Fruit fly (Drosophila melanogaster) whole organism, embryonic: ENCODE measurements around the gene Sk1.

ENCODE experiments used
- Atf6 ChIP-seq: fragments of 200-800 bp; sonication (Bioruptor generic); IDR thresholded peaks from 2 replicates; pipeline ENCODE4 v1.3.6; 2022; ENCODE audit warnings: missing biosample characterization, missing genetic modification characterization
- C15 ChIP-seq: fragments of 200-800 bp; sonication (Bioruptor generic); IDR thresholded peaks from 3 replicates; pipeline ENCODE4 v1.3.6; 2022; ENCODE audit warnings: missing biosample characterization, missing genetic modification characterization
- CG11723 ChIP-seq: fragments of 200-800 bp; sonication (Bioruptor generic); optimal IDR thresholded peaks from 2 replicates; lab custom pipeline; 2017; ENCODE audit warnings: missing biosample characterization, mild to moderate bottlenecking, missing genetic modification characterization
- CG12071 ChIP-seq: fragments of 200-800 bp; sonication (Bioruptor generic); optimal IDR thresholded peaks from 3 replicates; lab custom pipeline; 2018; ENCODE audit warnings: missing biosample characterization, mild to moderate bottlenecking, missing genetic modification characterization
- CG12236 ChIP-seq: fragments of 200-800 bp; sonication (Bioruptor generic); optimal IDR thresholded peaks from 2 replicates; lab custom pipeline; 2016; ENCODE audit warnings: missing biosample characterization, missing genetic modification characterization
- CG1233 ChIP-seq: fragments of 200-800 bp; sonication (Bioruptor generic); optimal IDR thresholded peaks from 4 replicates; lab custom pipeline; 2018; ENCODE audit warnings: missing biosample characterization, mild to moderate bottlenecking, missing genetic modification characterization
- CG12942 ChIP-seq: fragments of 200-800 bp; sonication (Bioruptor generic); optimal IDR thresholded peaks from 3 replicates; lab custom pipeline; 2016; ENCODE audit warnings: missing biosample characterization, missing genetic modification characterization
- CG13424 ChIP-seq: fragments of 200-800 bp; sonication (Bioruptor generic); optimal IDR thresholded peaks from 2 replicates; lab custom pipeline; 2019; ENCODE audit warnings: missing biosample characterization, mild to moderate bottlenecking, missing genetic modification characterization, moderate library complexity
- CG13624 ChIP-seq: fragments of 200-800 bp; sonication (Bioruptor generic); optimal IDR thresholded peaks from 2 replicates; lab custom pipeline; 2016; ENCODE audit warnings: missing biosample characterization, missing genetic modification characterization
- CG13894 ChIP-seq: fragments of 200-800 bp; sonication (Bioruptor generic); optimal IDR thresholded peaks from 3 replicates; lab custom pipeline; 2018; ENCODE audit warnings: missing biosample characterization, mild to moderate bottlenecking, missing genetic modification characterization, moderate library complexity
- CG14667 ChIP-seq: fragments of 200-800 bp; sonication (Bioruptor generic); IDR thresholded peaks from 2 replicates; pipeline ENCODE4 v1.3.6; 2022; ENCODE audit warnings: missing biosample characterization, missing genetic modification characterization
- CG15479 ChIP-seq: fragments of 200-800 bp; sonication (Bioruptor generic); optimal IDR thresholded peaks from 3 replicates; lab custom pipeline; 2019; ENCODE audit warnings: missing biosample characterization, mild to moderate bottlenecking, missing genetic modification characterization, moderate library complexity
- CG32772 ChIP-seq: fragments of 200-800 bp; sonication (Bioruptor generic); IDR thresholded peaks from 2 replicates; pipeline ENCODE4 v1.3.6; 2022; ENCODE audit warnings: missing biosample characterization, missing genetic modification characterization
- CG42726 ChIP-seq: fragments of 200-800 bp; sonication (Bioruptor generic); IDR thresholded peaks from 2 replicates; pipeline ENCODE4 v1.3.6; 2022; ENCODE audit warnings: missing biosample characterization, missing genetic modification characterization; ENCODE audit not compliant: partially characterized antibody
- CG4424 ChIP-seq: fragments of 200-800 bp; sonication (Bioruptor generic); optimal IDR thresholded peaks from 3 replicates; lab custom pipeline; 2016; ENCODE audit warnings: missing biosample characterization, missing genetic modification characterization
- CG5245 ChIP-seq: fragments of 200-800 bp; sonication (Bioruptor generic); optimal IDR thresholded peaks from 3 replicates; lab custom pipeline; 2016; ENCODE audit warnings: missing biosample characterization, missing genetic modification characterization
- CG6272 ChIP-seq: fragments of 200-800 bp; sonication (Bioruptor generic); IDR thresholded peaks from 2 replicates; pipeline ENCODE4 v1.3.6; 2022; ENCODE audit warnings: missing biosample characterization, missing genetic modification characterization
- CG6791 ChIP-seq: fragments of 200-800 bp; sonication (Bioruptor generic); IDR thresholded peaks from 3 replicates; pipeline ENCODE4 v1.3.6; 2022; ENCODE audit warnings: missing biosample characterization, missing genetic modification characterization; ENCODE audit not compliant: partially characterized antibody
- CkIIα-i1 ChIP-seq: fragments of 200-800 bp; sonication (Bioruptor generic); IDR thresholded peaks from 2 replicates; pipeline ENCODE4 v1.3.6; 2022; ENCODE audit warnings: missing biosample characterization, missing genetic modification characterization
- Dbx ChIP-seq: fragments of 200-800 bp; sonication (Bioruptor generic); IDR thresholded peaks from 3 replicates; pipeline ENCODE4 v1.3.6; 2022; ENCODE audit warnings: missing biosample characterization, missing genetic modification characterization
- Deaf1 ChIP-seq: fragments of 200-800 bp; optimal IDR thresholded peaks from 3 replicates; lab custom pipeline; 2019; ENCODE audit warnings: missing biosample characterization, mild to moderate bottlenecking, missing genetic modification characterization, moderate library complexity
- Dfd ChIP-seq, 2 experiments: fragments of >200 bp; optimal IDR thresholded peaks; 2 replicates each; lab custom pipeline; 2017; ENCODE audit warnings: missing biosample characterization in 2 of 2, missing genetic modification characterization in 2 of 2
- ERR ChIP-seq: fragments of 200-800 bp; sonication (Bioruptor generic); optimal IDR thresholded peaks from 2 replicates; lab custom pipeline; 2016; ENCODE audit warnings: missing biosample characterization, missing genetic modification characterization
- Fer2 ChIP-seq: fragments of 200-800 bp; sonication (Bioruptor generic); optimal IDR thresholded peaks from 2 replicates; lab custom pipeline; 2018; ENCODE audit warnings: missing biosample characterization, mild to moderate bottlenecking, missing genetic modification characterization, moderate library complexity
- HLH54F ChIP-seq: fragments of 200-800 bp; sonication (Bioruptor generic); optimal IDR thresholded peaks from 3 replicates; lab custom pipeline; 2016; ENCODE audit warnings: missing biosample characterization, missing genetic modification characterization
- MESR4 ChIP-seq: fragments of 200-800 bp; sonication (Bioruptor generic); optimal IDR thresholded peaks from 2 replicates; lab custom pipeline; 2018; ENCODE audit warnings: missing biosample characterization, mild to moderate bottlenecking, missing genetic modification characterization, moderate library complexity
- Meics ChIP-seq: fragments of 200-800 bp; sonication (Bioruptor generic); optimal IDR thresholded peaks from 2 replicates; lab custom pipeline; 2017; ENCODE audit warnings: missing biosample characterization, mild to moderate bottlenecking, missing genetic modification characterization
- NC2β ChIP-seq: fragments of 200-800 bp; sonication (Bioruptor generic); optimal IDR thresholded peaks from 2 replicates; lab custom pipeline; 2016; ENCODE audit warnings: missing biosample characterization, missing genetic modification characterization
- PHDP ChIP-seq: fragments of 200-800 bp; sonication (Bioruptor generic); optimal IDR thresholded peaks from 3 replicates; lab custom pipeline; 2018; ENCODE audit warnings: missing biosample characterization, mild to moderate bottlenecking, missing genetic modification characterization, moderate library complexity
- Vsx1 ChIP-seq: fragments of 200-800 bp; sonication (Bioruptor generic); optimal IDR thresholded peaks from 2 replicates; lab custom pipeline; 2017; ENCODE audit warnings: missing biosample characterization, mild to moderate bottlenecking, missing genetic modification characterization, missing genetic modification reagents
- Xbp1 ChIP-seq: fragments of 200-800 bp; sonication (Bioruptor generic); optimal IDR thresholded peaks from 3 replicates; lab custom pipeline; 2016; ENCODE audit warnings: missing biosample characterization, mild to moderate bottlenecking, missing genetic modification characterization
- br ChIP-seq: fragments of >200 bp; optimal IDR thresholded peaks from 2 replicates; lab custom pipeline; 2017
- corto ChIP-seq: fragments of 200-800 bp; sonication (Bioruptor generic); optimal IDR thresholded peaks from 2 replicates; lab custom pipeline; 2016; ENCODE audit warnings: missing biosample characterization, mild to moderate bottlenecking, missing genetic modification characterization, moderate library complexity
- cwo ChIP-seq: fragments of 200-800 bp; sonication (Bioruptor generic); optimal IDR thresholded peaks from 3 replicates; lab custom pipeline; 2017; ENCODE audit warnings: missing biosample characterization, missing genetic modification characterization, mild to moderate bottlenecking, moderate library complexity, missing genetic modification reagents
- ftz-f1 ChIP-seq: fragments of 200-800 bp; sonication (Bioruptor generic); optimal IDR thresholded peaks from 2 replicates; lab custom pipeline; 2016; ENCODE audit warnings: missing biosample characterization, missing genetic modification characterization
- grau ChIP-seq: fragments of 200-800 bp; optimal IDR thresholded peaks from 3 replicates; lab custom pipeline; 2019; ENCODE audit warnings: missing biosample characterization, mild to moderate bottlenecking, missing genetic modification characterization, moderate library complexity
- gro ChIP-seq: fragments of 200-800 bp; sonication (Bioruptor generic); optimal IDR thresholded peaks from 2 replicates; lab custom pipeline; 2016; ENCODE audit warnings: missing biosample characterization, missing genetic modification characterization
- jing ChIP-seq: fragments of 200-800 bp; sonication (Bioruptor generic); optimal IDR thresholded peaks from 2 replicates; lab custom pipeline; 2018; ENCODE audit warnings: missing biosample characterization, mild to moderate bottlenecking, missing genetic modification characterization
- jumu ChIP-seq: fragments of 200-800 bp; sonication (Bioruptor generic); optimal IDR thresholded peaks from 3 replicates; lab custom pipeline; 2016; ENCODE audit warnings: missing biosample characterization, missing genetic modification characterization
- lola ChIP-seq, 3 experiments: fragments of >200 bp in 2 of 3; fragments of 200-800 bp in 1 of 3; sonication (Bioruptor generic) in 1 of 3; optimal IDR thresholded peaks; 2 replicates each; lab custom pipeline; 2017 to 2019; ENCODE audit warnings: missing biosample characterization in 3 of 3, missing genetic modification characterization in 3 of 3, mild to moderate bottlenecking in 1 of 3, moderate library complexity in 1 of 3
- pb ChIP-seq: fragments of 200-800 bp; sonication (Bioruptor generic); optimal IDR thresholded peaks from 3 replicates; lab custom pipeline; 2016; ENCODE audit warnings: missing biosample characterization, missing genetic modification characterization
- pfk ChIP-seq: fragments of 200-800 bp; sonication (Bioruptor generic); optimal IDR thresholded peaks from 2 replicates; lab custom pipeline; 2018; ENCODE audit warnings: missing biosample characterization, mild to moderate bottlenecking, missing genetic modification characterization, moderate library complexity
- prd ChIP-seq, 3 experiments: fragments of >200 bp in 2 of 3; fragments of 200-800 bp in 1 of 3; sonication (Bioruptor generic) in 1 of 3; optimal IDR thresholded peaks in 2 of 3; IDR thresholded peaks in 1 of 3; 2 replicates in 2 of 3; 3 replicates in 1 of 3; pipeline versions ENCODE4 v1.3.6 to Lab custom; 2017 to 2022; ENCODE audit warnings: missing biosample characterization in 1 of 3, missing genetic modification characterization in 1 of 3
- repo ChIP-seq: fragments of 200-800 bp; sonication (Bioruptor generic); optimal IDR thresholded peaks from 2 replicates; lab custom pipeline; 2016; ENCODE audit warnings: missing biosample characterization, missing genetic modification characterization
- slou ChIP-seq: fragments of 200-800 bp; sonication (Bioruptor generic); optimal IDR thresholded peaks from 3 replicates; lab custom pipeline; 2016; ENCODE audit warnings: missing biosample characterization, missing genetic modification characterization
- trh ChIP-seq: fragments of 200-800 bp; sonication (Bioruptor generic); optimal IDR thresholded peaks from 2 replicates; lab custom pipeline; 2016; ENCODE audit warnings: missing biosample characterization, missing genetic modification characterization
- unpg ChIP-seq: fragments of 200-800 bp; sonication (Bioruptor generic); optimal IDR thresholded peaks from 3 replicates; lab custom pipeline; 2018; ENCODE audit warnings: missing biosample characterization, mild to moderate bottlenecking, missing genetic modification characterization, moderate library complexity
- vfl ChIP-seq: fragments of 200-800 bp; sonication (Bioruptor generic); optimal IDR thresholded peaks from 2 replicates; lab custom pipeline; 2016; ENCODE audit warnings: missing biosample characterization, missing genetic modification characterization
- zen ChIP-seq: fragments of 200-800 bp; sonication (Bioruptor generic); optimal IDR thresholded peaks from 3 replicates; lab custom pipeline; 2018; ENCODE audit warnings: missing biosample characterization, mild to moderate bottlenecking, missing genetic modification characterization, moderate library complexity

The Sk1 gene

DNA sequence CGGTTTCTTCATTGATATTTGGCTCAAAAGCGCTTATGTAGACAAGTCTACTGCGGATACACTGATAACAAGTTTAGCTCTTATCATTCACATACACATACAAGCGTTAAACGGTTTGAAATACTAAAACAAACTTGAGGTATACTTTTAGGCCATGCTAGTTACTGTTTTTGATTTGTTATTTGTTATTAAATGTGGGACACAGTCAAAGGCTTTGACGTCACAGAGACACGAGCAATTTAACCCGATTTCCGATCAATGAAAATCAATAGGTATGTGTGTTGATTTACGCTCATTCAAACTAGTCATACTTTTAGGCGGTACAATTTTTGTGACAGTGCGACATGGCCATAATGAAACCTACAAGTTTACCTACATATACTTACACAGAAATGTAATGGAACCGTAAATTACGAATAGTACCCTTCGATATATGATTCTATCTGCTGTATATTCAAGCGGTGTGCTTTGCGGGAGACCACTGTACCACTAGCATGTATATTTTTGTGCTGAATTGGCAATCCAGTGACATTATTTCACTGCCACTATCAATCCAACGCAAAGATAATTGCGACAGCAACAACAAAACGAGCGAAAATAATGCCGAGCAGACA lies 4.6 kb downstream of the Sk1 start (continued):
- TF ChIP-seq CG13624 (GFP tag; lab: Kevin White, UChicago) (peak; percentile 90), ftz-f1 (GFP tag; lab: Kevin White, UChicago) (peak; percentile 48), jumu (GFP tag; lab: Kevin White, UChicago) (no peak), lola (GFP tag; optimal IDR thresholded peaks at IDR 0.05; lab: Kevin White, UChicago) (no peak), CG11723 (GFP tag; lab: Kevin White, UChicago) (no peak), ERR (GFP tag; lab: Kevin White, UChicago) (peak; percentile 83), CG13424 (tag; lab: Kevin White, UChicago) (peak; percentile 69), MESR4 (peak; percentile 4), CG4424 (peak; percentile 59), grau (peak; percentile 96), Atf6 (GFP tag; lab: Robert Waterston, UW) (peak; percentile 78), jing (GFP tag; lab: Kevin White, UChicago) (peak; percentile 30), CG42726 (GFP tag; lab: Robert Waterston, UW) (no peak), CG1233 (peak; percentile 63), pfk (GFP tag; lab: Kevin White, UChicago) (no peak), Fer2 (peak; percentile 69), trh (GFP tag; lab: Kevin White, UChicago) (no peak), CG6272 (peak; percentile 46; the same call in 1 of the 2 replicates), CG32772 (GFP tag; lab: Robert Waterston, UW) (peak; percentile 77), gro (GFP tag; lab: Kevin White, UChicago) (peak; percentile 92), cwo (peak; percentile 83), Deaf1 (peak; percentile 92), br (lab: Kevin White, UChicago) (no peak), CG12071 (GFP tag; lab: Kevin White, UChicago) (peak; percentile 79), Meics (GFP tag; lab: Kevin White, UChicago) (peak; percentile 91), vfl (GFP tag; lab: Kevin White, UChicago) (peak; percentile 54), unpg (GFP tag; lab: Kevin White, UChicago) (peak; percentile 73), corto (GFP tag; lab: Kevin White, UChicago) (peak; percentile 60), Xbp1 (GFP tag; lab: Kevin White, UChicago) (peak; percentile 78), CG13894 (tag; lab: Kevin White, UChicago) (peak; percentile 86), CG12236 (no peak), CG6791 (no peak), C15 (GFP tag; lab: Robert Waterston, UW) (peak; percentile 76; the same call in 2 of the 3 replicates), PHDP (peak; percentile 82), prd (optimal IDR thresholded peaks at IDR 0.05; lab: Kevin White, UChicago) (no peak), prd (GFP tag; IDR thresholded peaks at IDR 0.05; lab: Robert Waterston, UW) (peak; percentile 85), slou (peak; percentile 53), CG5245 (GFP tag; lab: Kevin White, UChicago) (peak; percentile 49), CG14667 (peak; percentile 72), CG15479 (GFP tag; lab: Kevin White, UChicago) (no peak), Dbx (peak; percentile 92), Vsx1 (GFP tag; lab: Kevin White, UChicago) (no peak), zen (tag; lab: Kevin White, UChicago) (peak; percentile 41), pb (GFP tag; lab: Kevin White, UChicago) (peak; percentile 63), CkIIα-i1 (GFP tag; lab: Robert Waterston, UW) (peak; percentile 49; the same call in 1 of the 2 replicates), HLH54F (GFP tag; lab: Kevin White, UChicago) (peak; percentile 84), repo (GFP tag; lab: Kevin White, UChicago) (peak; percentile 4), NC2β (GFP tag; lab: Kevin White, UChicago) (no peak), CG12942 (GFP tag; lab: Kevin White, UChicago) (peak; percentile 48), Dfd (GFP tag; optimal IDR thresholded peaks at IDR 0.05; lab: Kevin White, UChicago) (no peak)
